Fruit fly (Drosophila melanogaster): ENCODE results near the gene Karl.
A peak's percentile ranks its signal among the peaks of the same experiment; 100 is the strongest.

The Karl gene

DNA sequence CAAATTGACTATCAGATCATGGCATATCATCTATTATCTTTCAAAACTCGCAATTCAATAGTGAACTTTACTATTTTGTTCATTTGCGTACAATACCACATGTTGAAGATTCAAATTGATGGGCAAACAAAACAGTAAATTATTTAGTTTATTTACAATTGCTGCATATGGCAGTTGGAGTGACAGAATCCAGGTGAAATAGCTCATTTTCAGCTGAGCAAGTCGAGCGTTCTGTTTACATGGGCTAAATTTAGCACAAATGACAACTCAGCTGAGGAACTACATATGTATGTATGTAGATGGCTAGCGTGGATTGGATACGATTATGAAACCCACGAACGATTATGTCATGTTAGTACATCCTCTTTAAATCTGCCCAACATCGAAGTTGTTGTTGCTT, 25.6 kb downstream of the Karl start (continued):
- TF ChIP-seq CG4360 (GFP tag; IDR thresholded peaks at IDR 0.05) (no peak), crol (GFP tag; IDR thresholded peaks at IDR 0.05) (no peak), psq (GFP tag; optimal IDR thresholded peaks at IDR 0.05) (no peak), CG3065 (GFP tag; optimal IDR thresholded peaks at IDR 0.05) (no peak), CG12769 (tag; optimal IDR thresholded peaks at IDR 0.05) (peak; percentile 24), CG15514 (GFP tag; optimal IDR thresholded peaks at IDR 0.05) (peak; percentile 9), ATbp (GFP tag; optimal IDR thresholded peaks at IDR 0.05) (peak; percentile 25), vnd (GFP tag; IDR thresholded peaks at IDR 0.05; ENCODE audit: partially characterized antibody) (no peak), pfk (GFP tag; optimal IDR thresholded peaks at IDR 0.05) (peak; percentile 5), CG6765 (GFP tag; optimal IDR thresholded peaks at IDR 0.05) (peak; percentile 33), CG3281 (GFP tag; optimal IDR thresholded peaks at IDR 0.05) (peak; percentile 30), Hmr (GFP tag; optimal IDR thresholded peaks at IDR 0.05) (peak; percentile 21), Pdp1 (GFP tag; optimal IDR thresholded peaks at IDR 0.05) (peak in 1 of 2 experiments; percentile 25), CG11560 (tag; IDR thresholded peaks at IDR 0.05) (no peak)

DNA sequence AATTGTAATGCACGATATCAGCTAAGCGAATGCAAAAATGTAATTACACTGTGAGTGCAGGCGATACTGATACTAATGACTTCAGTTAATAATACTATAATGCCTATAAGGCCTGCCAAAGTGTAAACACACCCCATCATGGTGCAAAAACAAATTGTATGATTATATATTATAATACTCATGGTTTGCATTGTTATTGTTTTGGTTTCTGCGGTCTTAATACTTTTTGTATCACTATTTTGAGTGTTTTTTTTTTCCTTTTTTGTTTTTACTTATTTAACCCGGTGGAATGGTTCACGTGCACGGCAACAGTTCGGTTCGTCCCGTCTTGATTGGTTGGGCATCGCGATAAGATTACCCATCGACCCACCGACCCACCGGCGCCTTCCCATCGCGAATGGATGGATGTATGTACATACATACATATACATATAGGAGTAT, 26.6 kb downstream of the Karl start:
- TF ChIP-seq CG15514 (GFP tag; optimal IDR thresholded peaks at IDR 0.05) = no peak
- no peak for TF ChIP-seq CG2678 (tag; optimal IDR thresholded peaks at IDR 0.05)
- no peak for TF ChIP-seq Meics (GFP tag; optimal IDR thresholded peaks at IDR 0.05)
- no peak for TF ChIP-seq CG9215 (GFP tag; IDR thresholded peaks at IDR 0.05)
- TF ChIP-seq gcm2 (GFP tag; optimal IDR thresholded peaks at IDR 0.05) = no peak
- TF ChIP-seq z (GFP tag; IDR thresholded peaks at IDR 0.05) = no peak
- TF ChIP-seq pzg (GFP tag; optimal IDR thresholded peaks at IDR 0.05) = no peak
- no peak for TF ChIP-seq CG8290 (GFP tag; optimal IDR thresholded peaks at IDR 0.05)
- no peak for TF ChIP-seq CG8290 (tag; optimal IDR thresholded peaks at IDR 0.05)
- no peak for TF ChIP-seq Bteb2 (GFP tag; optimal IDR thresholded peaks at IDR 0.05)
- TF ChIP-seq seq (GFP tag; IDR thresholded peaks at IDR 0.05) = no peak
- no peak for TF ChIP-seq CG2202 (tag; optimal IDR thresholded peaks at IDR 0.05)
- TF ChIP-seq CG18476 (GFP tag; optimal IDR thresholded peaks at IDR 0.05) = no peak
- TF ChIP-seq Nf-YB (GFP tag; optimal IDR thresholded peaks at IDR 0.05) = peak; percentile 71
- no peak for TF ChIP-seq Sin3A (optimal IDR thresholded peaks at IDR 0.05)
- TF ChIP-seq sd (tag; optimal IDR thresholded peaks at IDR 0.05) = no peak
- no peak for TF ChIP-seq prd (optimal IDR thresholded peaks at IDR 0.05)
- TF ChIP-seq prd (GFP tag; IDR thresholded peaks at IDR 0.05) = no peak
- TF ChIP-seq Hey (tag; optimal IDR thresholded peaks at IDR 0.05) = peak; percentile 11
- peak; percentile 72 for TF ChIP-seq Nf-YC (tag; optimal IDR thresholded peaks at IDR 0.05)
- no peak for TF ChIP-seq HLH54F (GFP tag; optimal IDR thresholded peaks at IDR 0.05)
- no peak for TF ChIP-seq CG12299 (tag; optimal IDR thresholded peaks at IDR 0.05)
- no peak for TF ChIP-seq HmgZ (tag; optimal IDR thresholded peaks at IDR 0.05)
- no peak for TF ChIP-seq CrebB (tag; optimal IDR thresholded peaks at IDR 0.05)
- TF ChIP-seq GATAe (GFP tag; conservative IDR thresholded peaks at IDR 0.05) = no peak; the same call in 1 of the 2 replicates
- TF ChIP-seq pita (GFP tag; optimal IDR thresholded peaks at IDR 0.05) = no peak
- peak; percentile 78 for TF ChIP-seq exex (tag; optimal IDR thresholded peaks at IDR 0.05)
- no peak for TF ChIP-seq CG14441 (GFP tag; IDR thresholded peaks at IDR 0.05)
- TF ChIP-seq Antp (GFP tag; optimal IDR thresholded peaks at IDR 0.05) = no peak
- TF ChIP-seq Nf-YA (GFP tag; IDR thresholded peaks at IDR 0.05) = no peak
- TF ChIP-seq CG17186 (GFP tag; optimal IDR thresholded peaks at IDR 0.05) = no peak
- TF ChIP-seq Stat92E (GFP tag; optimal IDR thresholded peaks at IDR 0.05) = no peak
- peak; percentile 85 for TF ChIP-seq cwo (GFP tag; optimal IDR thresholded peaks at IDR 0.05)
- TF ChIP-seq HLH4C (GFP tag; IDR thresholded peaks at IDR 0.05; ENCODE audit: partially characterized antibody) = no peak
- no peak for TF ChIP-seq CG10366 (GFP tag; IDR thresholded peaks at IDR 0.05)
- TF ChIP-seq CG16813 (GFP tag; IDR thresholded peaks at IDR 0.05; ENCODE audit: partially characterized antibody) = no peak
- TF ChIP-seq sug (tag; optimal IDR thresholded peaks at IDR 0.05) = peak; percentile 54
- TF ChIP-seq lab (GFP tag; optimal IDR thresholded peaks at IDR 0.05) = peak; percentile 1
